Worm (Caenorhabditis elegans) whole organism, late embryonic: ENCODE measurements around the gene toh-1.

ENCODE experiments used
- F13H6.1 ChIP-seq: sonication (generic microtip); optimal IDR thresholded peaks from 2 replicates; lab custom pipeline; 2016; ENCODE audit warnings: missing genetic modification characterization, missing compliant biosample characterization
- K02D7.2 ChIP-seq: sonication (generic microtip); optimal IDR thresholded peaks from 2 replicates; lab custom pipeline; 2017; ENCODE audit warnings: mild to moderate bottlenecking, missing genetic modification characterization, missing compliant biosample characterization
- K09A11.1 ChIP-seq: sonication (generic microtip); optimal IDR thresholded peaks from 2 replicates; lab custom pipeline; 2017; ENCODE audit warnings: antibody characterized with exemption, mild to moderate bottlenecking, missing genetic modification characterization, missing compliant biosample characterization; ENCODE audit not compliant: insufficient read depth
- T23F11.4 ChIP-seq: fragments of 200-800 bp; sonication (Bioruptor generic); optimal IDR thresholded peaks from 2 replicates; lab custom pipeline; 2018; ENCODE audit warnings: mild to moderate bottlenecking, missing genetic modification characterization, missing compliant biosample characterization
- ceh-14 ChIP-seq: sonication (generic microtip); optimal IDR thresholded peaks from 2 replicates; lab custom pipeline; 2016; ENCODE audit warnings: missing genotype, missing genetic modification characterization, missing compliant biosample characterization
- ceh-18 ChIP-seq: sonication (generic microtip); optimal IDR thresholded peaks from 2 replicates; lab custom pipeline; 2016; ENCODE audit warnings: missing genetic modification characterization, missing compliant biosample characterization
- ceh-19 ChIP-seq: fragments of 200-800 bp; sonication (Bioruptor generic); optimal IDR thresholded peaks from 2 replicates; lab custom pipeline; 2018; ENCODE audit warnings: mild to moderate bottlenecking, missing genetic modification characterization, missing compliant biosample characterization
- ceh-22 ChIP-seq: sonication (generic microtip); optimal IDR thresholded peaks from 2 replicates; lab custom pipeline; 2017; ENCODE audit warnings: missing biosample characterization, missing genetic modification characterization
- ceh-31 ChIP-seq: sonication (generic microtip); optimal IDR thresholded peaks from 2 replicates; lab custom pipeline; 2016; ENCODE audit warnings: missing genetic modification characterization, missing compliant biosample characterization
- ceh-48 ChIP-seq: sonication (generic microtip); optimal IDR thresholded peaks from 2 replicates; lab custom pipeline; 2016; ENCODE audit warnings: missing genetic modification characterization, inconsistent platforms, missing compliant biosample characterization
- elt-2 ChIP-seq: sonication (generic microtip); optimal IDR thresholded peaks from 2 replicates; lab custom pipeline; 2016; ENCODE audit warnings: missing genetic modification reagents, missing genetic modification characterization, missing compliant biosample characterization
- eyg-1 ChIP-seq: sonication (generic microtip); optimal IDR thresholded peaks from 2 replicates; lab custom pipeline; 2016; ENCODE audit warnings: missing genotype, missing genetic modification characterization, missing compliant biosample characterization
- fax-1 ChIP-seq: sonication (generic microtip); optimal IDR thresholded peaks from 2 replicates; lab custom pipeline; 2016; ENCODE audit warnings: missing genotype, missing genetic modification characterization, missing compliant biosample characterization
- fkh-6 ChIP-seq: sonication (generic microtip); optimal IDR thresholded peaks from 2 replicates; lab custom pipeline; 2016; ENCODE audit warnings: missing genetic modification characterization, missing compliant biosample characterization
- hlh-15 ChIP-seq: sonication (generic microtip); optimal IDR thresholded peaks from 2 replicates; lab custom pipeline; 2016; ENCODE audit warnings: missing genetic modification characterization, missing compliant biosample characterization
- hlh-30 ChIP-seq: sonication (generic microtip); optimal IDR thresholded peaks from 2 replicates; lab custom pipeline; 2017; ENCODE audit warnings: antibody characterized with exemption, missing genetic modification characterization, missing compliant biosample characterization; ENCODE audit not compliant: insufficient read depth
- hlh-6 ChIP-seq: sonication (generic microtip); optimal IDR thresholded peaks from 2 replicates; lab custom pipeline; 2016; ENCODE audit warnings: missing genotype, missing genetic modification characterization, missing compliant biosample characterization
- lin-11 ChIP-seq: fragments of 200-800 bp; sonication (Bioruptor generic); optimal IDR thresholded peaks from 2 replicates; lab custom pipeline; 2018; ENCODE audit warnings: mild to moderate bottlenecking, missing genetic modification characterization, missing compliant biosample characterization
- mec-3 ChIP-seq: sonication (generic microtip); optimal IDR thresholded peaks from 2 replicates; lab custom pipeline; 2016; ENCODE audit warnings: borderline replicate concordance, missing genetic modification characterization, missing compliant biosample characterization
- nhr-232 ChIP-seq: sonication (generic microtip); optimal IDR thresholded peaks from 2 replicates; lab custom pipeline; 2016; ENCODE audit warnings: missing genetic modification characterization, missing compliant biosample characterization
- npax-4 ChIP-seq: sonication (generic microtip); optimal IDR thresholded peaks from 2 replicates; lab custom pipeline; 2016; ENCODE audit warnings: missing genetic modification characterization, missing compliant biosample characterization
- pag-3 ChIP-seq: sonication (generic microtip); optimal IDR thresholded peaks from 2 replicates; lab custom pipeline; 2016; ENCODE audit warnings: missing compliant biosample characterization, missing genetic modification characterization, borderline replicate concordance
- pat-9 ChIP-seq: fragments of 200-800 bp; sonication (Bioruptor generic); optimal IDR thresholded peaks from 2 replicates; lab custom pipeline; 2018; ENCODE audit warnings: mild to moderate bottlenecking, missing genetic modification characterization, moderate library complexity, missing compliant biosample characterization
- pha-4 ChIP-seq: fragments of 150-350 bp; optimal IDR thresholded peaks from 2 replicates; lab custom pipeline; 2018; ENCODE audit warnings: missing biosample characterization, missing genetic modification reagents, missing genetic modification characterization
- ref-2 ChIP-seq: sonication (generic microtip); optimal IDR thresholded peaks from 2 replicates; lab custom pipeline; 2016; ENCODE audit warnings: missing genetic modification characterization, missing compliant biosample characterization
- rnt-1 ChIP-seq: sonication (generic microtip); optimal IDR thresholded peaks from 2 replicates; lab custom pipeline; 2016; ENCODE audit warnings: missing genetic modification characterization, missing compliant biosample characterization
- sdc-2 ChIP-seq: sonication (generic microtip); optimal IDR thresholded peaks from 2 replicates; lab custom pipeline; 2016; ENCODE audit warnings: missing genotype, missing genetic modification characterization, missing compliant biosample characterization
- sox-2 ChIP-seq: fragments of 200-800 bp; sonication (Bioruptor generic); IDR thresholded peaks from 2 replicates; pipeline ENCODE4 v1.3.6; 2022; ENCODE audit warnings: missing genetic modification reagents, missing genetic modification characterization, missing compliant biosample characterization
- unc-55 ChIP-seq: sonication (generic microtip); optimal IDR thresholded peaks from 2 replicates; lab custom pipeline; 2017; ENCODE audit warnings: missing biosample characterization, missing genetic modification reagents, missing genetic modification characterization
- zip-5 ChIP-seq: sonication (generic microtip); optimal IDR thresholded peaks from 2 replicates; lab custom pipeline; 2016; ENCODE audit warnings: missing genetic modification characterization, missing compliant biosample characterization

The toh-1 gene

DNA sequence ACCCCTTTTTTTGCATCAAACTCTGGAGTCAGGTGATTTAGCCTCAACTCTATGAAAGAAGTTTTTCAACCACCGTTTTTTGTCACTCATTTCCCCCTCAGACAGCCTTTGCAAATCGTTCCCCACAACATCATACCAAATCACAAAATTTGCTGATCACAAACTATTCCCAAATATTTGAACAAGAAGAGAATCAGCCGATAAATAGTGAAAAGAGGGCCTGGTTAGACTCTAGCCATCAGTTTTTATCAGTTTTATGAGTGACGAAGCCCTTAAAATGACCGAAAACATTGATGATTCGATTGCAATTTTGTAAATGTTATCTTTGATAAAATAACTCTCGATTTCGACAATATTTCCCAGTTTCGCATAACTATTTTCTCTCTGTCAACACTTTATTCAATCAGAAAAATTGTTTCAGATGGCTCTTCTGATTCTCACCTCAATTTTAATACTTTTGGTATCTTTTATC is 26.0 kb upstream of the toh-1 start, which contains the start of gene cyp-25A2:
Gene cyp-25A2, plus strand, starts transcription at position 422 of the 472 bp plus-strand sequence.
- TF ChIP-seq sdc-2 (tag; lab: Kevin White, UChicago) (no peak), elt-2 (peak; percentile 51)

- TF ChIP-seq mec-3 (tag; lab: Kevin White, UChicago) (no peak), npax-4 (tag; lab: Kevin White, UChicago) (no peak), hlh-15 (tag; lab: Kevin White, UChicago) (no peak), ceh-18 (tag; lab: Kevin White, UChicago) (no peak), pha-4 (no peak), fax-1 (tag; lab: Kevin White, UChicago) (no peak)
Observed at ce11 chrIII:3832291-3832690, 23.5 kb upstream of the toh-1 start, which contains the start of gene cyp-25A1. TSS of gene cyp-25A1 (plus strand) at chrIII:3832591.

- no peak for TF ChIP-seq fkh-6 (tag; lab: Kevin White, UChicago)
- no peak for TF ChIP-seq F13H6.1 (tag; lab: Kevin White, UChicago)
- TF ChIP-seq elt-2 = no peak
- TF ChIP-seq sox-2 (GFP tag; lab: Robert Waterston, UW) = no peak
- no peak for TF ChIP-seq pag-3 (tag; lab: Kevin White, UChicago)
- no peak for TF ChIP-seq ceh-22 (tag; lab: Kevin White, UChicago)
- TF ChIP-seq pha-4 = no peak
- TF ChIP-seq pat-9 (tag; lab: Kevin White, UChicago) = no peak
- no peak for TF ChIP-seq K02D7.2 (tag; lab: Kevin White, UChicago)
- no peak for TF ChIP-seq K09A11.1
- no peak for TF ChIP-seq nhr-232
- TF ChIP-seq eyg-1 (tag; lab: Kevin White, UChicago) = no peak
- no peak for TF ChIP-seq lin-11 (tag; lab: Kevin White, UChicago)
- no peak for TF ChIP-seq T23F11.4
- no peak for TF ChIP-seq ceh-19 (GFP tag; lab: Kevin White, UChicago)
- no peak for TF ChIP-seq hlh-15 (tag; lab: Kevin White, UChicago)
Observed at ce11 chrIII:3831798-3832197, 23.0 kb upstream of the toh-1 start.

- no peak for TF ChIP-seq hlh-6 (tag; lab: Kevin White, UChicago)
- no peak for TF ChIP-seq zip-5 (tag; lab: Kevin White, UChicago)
- TF ChIP-seq rnt-1 = no peak
- no peak for TF ChIP-seq unc-55 (GFP tag; lab: Kevin White, UChicago)
- no peak for TF ChIP-seq F13H6.1 (tag; lab: Kevin White, UChicago)
- peak; percentile 33 for TF ChIP-seq ceh-48 (tag; lab: Kevin White, UChicago)
Observed at ce11 chrIII:3831381-3831780, 22.6 kb upstream of the toh-1 start, which contains the start of gene C36A4.10. TSS of gene C36A4.10 (minus strand) at chrIII:3831481.

DNA sequence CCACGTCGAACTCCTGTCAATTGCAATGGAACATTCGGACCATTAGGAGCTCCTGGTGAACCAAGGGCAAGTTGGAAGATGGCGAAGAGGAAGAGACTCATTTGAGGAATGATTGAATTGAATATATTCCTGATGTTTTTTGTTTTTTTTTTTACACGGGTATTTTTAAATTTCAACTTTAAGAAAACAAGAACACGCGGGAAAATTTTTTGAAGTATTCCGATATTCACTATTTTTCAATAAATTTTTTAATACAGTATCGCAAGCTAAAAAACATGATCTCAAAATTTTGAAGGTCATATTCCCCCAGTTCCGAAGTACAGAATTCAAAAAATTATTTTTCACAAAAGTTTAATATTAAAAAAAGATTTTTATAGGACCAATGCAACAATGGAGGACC is 20.3 kb upstream of the toh-1 start, which contains the start of gene cnnm-5:
Gene cnnm-5, minus strand, starts transcription at position 101 of the 400 bp plus-strand sequence.
- no peak for TF ChIP-seq ceh-14 (tag; lab: Kevin White, UChicago)
- TF ChIP-seq ref-2 (tag; lab: Kevin White, UChicago) = no peak
- no peak for TF ChIP-seq npax-4 (tag; lab: Kevin White, UChicago)
- TF ChIP-seq rnt-1 = no peak
- TF ChIP-seq ceh-18 (tag; lab: Kevin White, UChicago) = no peak

ce11 chrIII:3821969-3822453 is 13.2 kb upstream of the toh-1 start, which contains the start of gene amx-1:
TSS of gene amx-1 (plus strand) at chrIII:3822403.
- TF ChIP-seq hlh-30 (tag; lab: Kevin White, UChicago) (peak; percentile 58), npax-4 (tag; lab: Kevin White, UChicago) (no peak), ceh-31 (peak; percentile 4)
- TF ChIP-seq, all 69 proteins: peak for 2
